Worm (Caenorhabditis elegans) whole organism, L2 larva: ENCODE data around the gene R02D5.24.

Experiments used
- aly-2 ChIP-seq: fragments of 150-350 bp; optimal IDR thresholded peaks from 2 replicates; lab custom pipeline; 2014; ENCODE audit warnings: missing biosample characterization, missing genetic modification characterization
- ama-1 ChIP-seq: fragments of 150-350 bp; optimal IDR thresholded peaks from 2 replicates; lab custom pipeline; 2018; ENCODE audit warnings: inconsistent platforms
- blmp-1 ChIP-seq: sonication (generic microtip); optimal IDR thresholded peaks from 2 replicates; lab custom pipeline; 2017; ENCODE audit warnings: missing genetic modification characterization, mild to moderate bottlenecking, missing compliant biosample characterization, antibody characterized with exemption, moderate library complexity; ENCODE audit not compliant: insufficient read depth
- elt-1 ChIP-seq: fragments of 150-350 bp; optimal IDR thresholded peaks from 2 replicates; lab custom pipeline; 2014; ENCODE audit warnings: missing biosample characterization, missing genetic modification characterization
- elt-3 ChIP-seq: sonication (generic microtip); optimal IDR thresholded peaks from 2 replicates; lab custom pipeline; 2017; ENCODE audit warnings: missing biosample characterization, missing genetic modification characterization
- fos-1 ChIP-seq: fragments of 150-350 bp; optimal IDR thresholded peaks from 2 replicates; lab custom pipeline; 2014; ENCODE audit warnings: missing biosample characterization, missing genetic modification characterization
- lin-13 ChIP-seq: fragments of 150-350 bp; optimal IDR thresholded peaks from 2 replicates; lab custom pipeline; 2014; ENCODE audit warnings: missing biosample characterization, missing genetic modification reagents, missing genetic modification characterization
- nhr-11 ChIP-seq: fragments of 150-350 bp; optimal IDR thresholded peaks from 2 replicates; lab custom pipeline; 2014; ENCODE audit warnings: missing biosample characterization, missing genetic modification characterization
- nhr-21 ChIP-seq: fragments of 150-350 bp; optimal IDR thresholded peaks from 2 replicates; lab custom pipeline; 2014; ENCODE audit warnings: missing biosample characterization, missing genetic modification characterization
- nhr-237 ChIP-seq: fragments of 150-350 bp; optimal IDR thresholded peaks from 2 replicates; lab custom pipeline; 2014; ENCODE audit warnings: missing biosample characterization, missing genetic modification characterization
- nhr-25 ChIP-seq: fragments of 150-350 bp; sonication (generic microtip); optimal IDR thresholded peaks from 3 replicates; lab custom pipeline; 2014; ENCODE audit warnings: missing biosample characterization, missing genetic modification characterization
- snpc-4 ChIP-seq: fragments of 150-350 bp; optimal IDR thresholded peaks from 2 replicates; lab custom pipeline; 2014; ENCODE audit warnings: missing biosample characterization, missing genetic modification characterization
- unc-62 ChIP-seq: fragments of 150-350 bp; optimal IDR thresholded peaks from 2 replicates; lab custom pipeline; 2014; ENCODE audit warnings: missing biosample characterization, missing genetic modification reagents, missing genetic modification characterization
- ztf-11 ChIP-seq: sonication (generic microtip); optimal IDR thresholded peaks from 2 replicates; lab custom pipeline; 2017; ENCODE audit warnings: missing biosample characterization, missing genetic modification characterization

DNA sequence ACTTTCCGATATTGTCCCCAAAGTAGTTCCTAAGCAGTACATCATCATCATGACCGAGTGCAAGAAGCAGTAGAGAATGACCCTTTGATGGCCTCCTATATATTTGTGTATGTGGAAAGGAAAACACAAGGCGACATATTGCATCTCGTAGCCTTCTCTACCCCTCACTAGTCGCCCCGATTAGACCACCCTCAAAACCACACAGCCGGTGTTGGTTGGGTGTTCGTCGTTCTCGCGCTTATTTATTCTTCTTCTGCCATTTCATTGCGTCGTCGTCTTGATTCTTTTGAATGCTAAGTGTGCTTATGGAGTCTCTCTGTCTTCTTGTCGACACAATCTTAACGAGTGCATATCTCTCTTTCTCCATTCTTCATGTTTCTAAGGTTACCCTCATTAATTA, 2.9 kb upstream of the R02D5.24 start:
- no peak for TF ChIP-seq elt-3 (tag; lab: Kevin White, UChicago)
- no peak for TF ChIP-seq unc-62 (GFP tag; lab: Kevin White, UChicago)
- TF ChIP-seq nhr-21 (tag; lab: Kevin White, UChicago) = no peak
- no peak for TF ChIP-seq elt-1 (tag; lab: Kevin White, UChicago)
- no peak for TF ChIP-seq snpc-4 (tag; lab: Kevin White, UChicago)
- TF ChIP-seq lin-13 (GFP tag; lab: Kevin White, UChicago) = no peak
- no peak for TF ChIP-seq nhr-237
- no peak for TF ChIP-seq nhr-25 (tag; lab: Kevin White, UChicago)
- no peak for TF ChIP-seq fos-1 (tag; lab: Kevin White, UChicago)
- TF ChIP-seq aly-2 (tag; lab: Kevin White, UChicago) = no peak
- TF ChIP-seq ama-1 (lab: Kevin White, UChicago) = no peak
- no peak for TF ChIP-seq nhr-11 (tag; lab: Kevin White, UChicago)
- TF ChIP-seq ztf-11 (tag; lab: Kevin White, UChicago) = no peak
- TF ChIP-seq blmp-1 (tag; lab: Kevin White, UChicago) = no peak
